Worm (Caenorhabditis elegans) whole organism, young adult: Measurements from ENCODE around the gene C23H5.12.

ENCODE experiments used
- C06A6.2 ChIP-seq: fragments of 200-800 bp; sonication (Bioruptor generic); conservative IDR thresholded peaks from 2 replicates; pipeline ENCODE4 v1.3.6; 2022; ENCODE audit warnings: missing genetic modification characterization, missing compliant biosample characterization
- C17E4.6 ChIP-seq: fragments of 200-800 bp; sonication (Bioruptor generic); IDR thresholded peaks from 2 replicates; pipeline ENCODE4 v1.3.6; 2022; ENCODE audit warnings: missing genetic modification reagents, missing genetic modification characterization, missing compliant biosample characterization
- F10E7.11 ChIP-seq: sonication (generic microtip); optimal IDR thresholded peaks from 2 replicates; lab custom pipeline; 2017; ENCODE audit warnings: mild to moderate bottlenecking, missing genetic modification characterization, moderate library complexity, missing compliant biosample characterization
- F23B12.7 ChIP-seq: sonication (generic microtip); optimal IDR thresholded peaks from 2 replicates; lab custom pipeline; 2017; ENCODE audit warnings: missing genetic modification characterization, mild to moderate bottlenecking, missing compliant biosample characterization, antibody characterized with exemption, moderate library complexity; ENCODE audit not compliant: insufficient read depth
- F57A8.1 ChIP-seq: fragments of 200-800 bp; sonication (Bioruptor generic); optimal IDR thresholded peaks from 2 replicates; lab custom pipeline; 2018; ENCODE audit warnings: mild to moderate bottlenecking, missing genetic modification characterization, moderate library complexity, missing compliant biosample characterization
- Y53F4B.3 ChIP-seq: fragments of 200-800 bp; sonication (Bioruptor generic); IDR thresholded peaks from 2 replicates; pipeline ENCODE4 v1.3.6; 2022; ENCODE audit warnings: missing genetic modification reagents, missing genetic modification characterization, missing compliant biosample characterization
- Y67H2A.10 ChIP-seq: fragments of 200-800 bp; sonication (Bioruptor generic); conservative IDR thresholded peaks from 2 replicates; pipeline ENCODE4 v1.3.6; 2022; ENCODE audit warnings: missing genetic modification reagents, missing genetic modification characterization, missing compliant biosample characterization
- ama-1 ChIP-seq, 3 experiments: fragments of 150-350 bp in 1 of 3; sonication (generic microtip) in 2 of 3; optimal IDR thresholded peaks; 2 replicates each; lab custom pipeline; 2014 to 2018; ENCODE audit warnings: missing biosample characterization in 2 of 3, missing genetic modification characterization in 2 of 3, missing genetic modification reagents in 2 of 3
- aptf-2 ChIP-seq: fragments of 200-800 bp; sonication (Bioruptor generic); conservative IDR thresholded peaks from 2 replicates; pipeline ENCODE4 v1.3.6; 2022; ENCODE audit warnings: missing genetic modification reagents, missing genetic modification characterization, missing compliant biosample characterization
- atf-7 ChIP-seq: sonication (generic microtip); optimal IDR thresholded peaks from 2 replicates; lab custom pipeline; 2017; ENCODE audit warnings: mild to moderate bottlenecking, missing genetic modification characterization, missing compliant biosample characterization
- attf-5 ChIP-seq: fragments of 200-800 bp; sonication (Bioruptor generic); optimal IDR thresholded peaks from 2 replicates; lab custom pipeline; 2018; ENCODE audit warnings: mild to moderate bottlenecking, missing genetic modification characterization, missing compliant biosample characterization
- bed-1 ChIP-seq: fragments of 200-800 bp; sonication (Bioruptor generic); IDR thresholded peaks from 2 replicates; pipeline ENCODE4 v1.3.6; 2022; ENCODE audit warnings: missing genetic modification reagents, missing genetic modification characterization, missing compliant biosample characterization
- cebp-1 ChIP-seq, 2 experiments: fragments of 200-800 bp in 1 of 2; sonication (Bioruptor generic) in 1 of 2; sonication (generic microtip) in 1 of 2; IDR thresholded peaks in 1 of 2; optimal IDR thresholded peaks in 1 of 2; 2 replicates each; pipeline versions ENCODE4 v1.3.6 to Lab custom; 2017 to 2022; ENCODE audit warnings: missing compliant biosample characterization in 2 of 2, missing genetic modification characterization in 2 of 2, mild to moderate bottlenecking in 1 of 2, missing genetic modification reagents in 1 of 2, moderate library complexity in 1 of 2
- cebp-2 ChIP-seq: fragments of 200-800 bp; sonication (Bioruptor generic); IDR thresholded peaks from 2 replicates; pipeline ENCODE4 v1.3.6; 2022; ENCODE audit warnings: missing genetic modification characterization, missing compliant biosample characterization
- ceh-100 ChIP-seq: fragments of 200-800 bp; sonication (Bioruptor generic); IDR thresholded peaks from 2 replicates; pipeline ENCODE4 v1.3.6; 2022; ENCODE audit warnings: missing genetic modification reagents, missing genetic modification characterization, missing compliant biosample characterization
- dox-1 ChIP-seq: fragments of 200-800 bp; sonication (Bioruptor generic); IDR thresholded peaks from 2 replicates; pipeline ENCODE4 v1.3.6; 2022; ENCODE audit warnings: missing genetic modification reagents, missing genetic modification characterization, missing compliant biosample characterization
- egl-18 ChIP-seq: fragments of 200-800 bp; sonication (Bioruptor generic); IDR thresholded peaks from 2 replicates; pipeline ENCODE4 v1.3.6; 2022; ENCODE audit warnings: missing genetic modification reagents, missing genetic modification characterization, missing compliant biosample characterization
- egl-44 ChIP-seq: fragments of 200-800 bp; sonication (Bioruptor generic); IDR thresholded peaks from 2 replicates; pipeline ENCODE4 v1.3.6; 2022; ENCODE audit warnings: missing genetic modification reagents, missing genetic modification characterization, missing compliant biosample characterization
- ekl-4 ChIP-seq: fragments of 200-800 bp; sonication (Bioruptor generic); IDR thresholded peaks from 2 replicates; pipeline ENCODE4 v1.3.6; 2022; ENCODE audit warnings: missing genetic modification reagents, missing genetic modification characterization, missing compliant biosample characterization
- ets-4 ChIP-seq: fragments of 200-800 bp; sonication (Bioruptor generic); optimal IDR thresholded peaks from 2 replicates; lab custom pipeline; 2018; ENCODE audit warnings: mild to moderate bottlenecking, missing genetic modification characterization, missing compliant biosample characterization
- lag-1 ChIP-seq: fragments of 200-800 bp; sonication (Bioruptor generic); IDR thresholded peaks from 2 replicates; pipeline ENCODE4 v1.3.6; 2022; ENCODE audit warnings: missing genetic modification reagents, missing genetic modification characterization, missing compliant biosample characterization
- lsl-1 ChIP-seq: fragments of 200-800 bp; sonication (Bioruptor generic); optimal IDR thresholded peaks from 2 replicates; lab custom pipeline; 2018; ENCODE audit warnings: mild to moderate bottlenecking, missing genetic modification characterization, moderate library complexity, missing compliant biosample characterization
- madf-3 ChIP-seq: fragments of 200-800 bp; sonication (Bioruptor generic); IDR thresholded peaks from 2 replicates; pipeline ENCODE4 v1.3.6; 2022; ENCODE audit warnings: missing genetic modification reagents, missing genetic modification characterization, missing compliant biosample characterization
- nhr-120 ChIP-seq: fragments of 200-800 bp; sonication (Bioruptor generic); IDR thresholded peaks from 2 replicates; pipeline ENCODE4 v1.3.6; 2022; ENCODE audit warnings: missing genetic modification characterization, missing compliant biosample characterization
- rec-8 ChIP-seq, 2 experiments: sonication (generic microtip); optimal IDR thresholded peaks; 2 replicates each; lab custom pipeline; 2016; ENCODE audit warnings: mild to moderate bottlenecking in 2 of 2, missing genetic modification characterization in 2 of 2, missing genetic modification reagents in 2 of 2, missing genotype in 2 of 2, missing biosample characterization in 1 of 2, missing compliant biosample characterization in 1 of 2, moderate library complexity in 1 of 2
- snpc-1.1 ChIP-seq: sonication (generic microtip); optimal IDR thresholded peaks from 2 replicates; lab custom pipeline; 2017; ENCODE audit warnings: missing genetic modification characterization, mild to moderate bottlenecking, missing compliant biosample characterization, antibody characterized with exemption, moderate library complexity, missing genotype, missing genetic modification reagents; ENCODE audit not compliant: insufficient read depth
- snpc-1.3 ChIP-seq: sonication (generic microtip); optimal IDR thresholded peaks from 2 replicates; lab custom pipeline; 2017; ENCODE audit warnings: missing genetic modification characterization, mild to moderate bottlenecking, missing compliant biosample characterization, antibody characterized with exemption, moderate library complexity, missing genotype, missing genetic modification reagents; ENCODE audit not compliant: insufficient read depth
- snpc-3.4 ChIP-seq: sonication (generic microtip); optimal IDR thresholded peaks from 2 replicates; lab custom pipeline; 2017; ENCODE audit warnings: missing genetic modification characterization, mild to moderate bottlenecking, missing compliant biosample characterization, antibody characterized with exemption, moderate library complexity, missing genotype, missing genetic modification reagents
- snpc-4 ChIP-seq, 5 experiments: fragments of 150-350 bp in 1 of 5; sonication (generic microtip) in 4 of 5; optimal IDR thresholded peaks; 2 replicates each; lab custom pipeline; 2014 to 2018; ENCODE audit warnings: missing genetic modification characterization in 5 of 5, missing biosample characterization in 3 of 5, antibody characterized with exemption in 2 of 5, mild to moderate bottlenecking in 2 of 5, missing compliant biosample characterization in 2 of 5, missing genotype in 2 of 5, moderate library complexity in 2 of 5, missing genetic modification reagents in 1 of 5
- somi-1 ChIP-seq: fragments of 200-800 bp; sonication (Bioruptor generic); optimal IDR thresholded peaks from 2 replicates; lab custom pipeline; 2018; ENCODE audit warnings: mild to moderate bottlenecking, missing genetic modification characterization, missing compliant biosample characterization
- tbx-9 ChIP-seq: sonication (generic microtip); optimal IDR thresholded peaks from 2 replicates; lab custom pipeline; 2016; ENCODE audit warnings: borderline replicate concordance, missing genetic modification characterization, inconsistent platforms, missing compliant biosample characterization
- tlf-1 ChIP-seq: fragments of 200-800 bp; sonication (Bioruptor generic); optimal IDR thresholded peaks from 2 replicates; lab custom pipeline; 2018; ENCODE audit warnings: mild to moderate bottlenecking, missing genetic modification characterization, missing compliant biosample characterization
- ztf-18 ChIP-seq: sonication (generic microtip); optimal IDR thresholded peaks from 2 replicates; lab custom pipeline; 2016; ENCODE audit warnings: missing genotype, mild to moderate bottlenecking, missing genetic modification characterization, missing compliant biosample characterization

The C23H5.12 gene

ce11 chrIV:2149247-2149756 is 16.0 kb downstream of the C23H5.12 start, which contains the start of gene C54E4.5:
C54E4.5 (minus strand) TSS chrIV:2149297.
- TF ChIP-seq snpc-1.3 (tag; lab: Kevin White, UChicago) = no peak
- peak; percentile 49; the same call in 1 of the 2 replicates for TF ChIP-seq cebp-1 (GFP tag; IDR thresholded peaks at IDR 0.05; lab: Robert Waterston, UW)
- peak; percentile 84 for TF ChIP-seq cebp-1 (tag; optimal IDR thresholded peaks at IDR 0.05; lab: Kevin White, UChicago)
- no peak for TF ChIP-seq ama-1 (optimal IDR thresholded peaks at IDR 0.05; lab: Kevin White, UChicago)
- no peak for TF ChIP-seq ama-1 (GFP tag; optimal IDR thresholded peaks at IDR 0.05; lab: Kevin White, UChicago)

- no peak for TF ChIP-seq tbx-9 (tag; lab: Kevin White, UChicago)
- TF ChIP-seq F10E7.11 (tag; lab: Kevin White, UChicago) = no peak
- TF ChIP-seq ama-1 (optimal IDR thresholded peaks at IDR 0.05; lab: Kevin White, UChicago) = no peak
- no peak for TF ChIP-seq ama-1 (GFP tag; optimal IDR thresholded peaks at IDR 0.05; lab: Kevin White, UChicago)
- TF ChIP-seq aptf-2 (GFP tag; lab: Robert Waterston, UW) = no peak
- TF ChIP-seq C06A6.2 (GFP tag; lab: Robert Waterston, UW) = no peak
- TF ChIP-seq F57A8.1 (GFP tag; lab: Kevin White, UChicago) = no peak
- TF ChIP-seq attf-5 = no peak
- no peak for TF ChIP-seq Y67H2A.10 (GFP tag; lab: Robert Waterston, UW)
- no peak for TF ChIP-seq lsl-1 (GFP tag; lab: Kevin White, UChicago)
- TF ChIP-seq ceh-100 (GFP tag; lab: Robert Waterston, UW) = no peak
- TF ChIP-seq snpc-1.1 (tag; lab: Kevin White, UChicago) = no peak
- TF ChIP-seq madf-3 (GFP tag; lab: Robert Waterston, UW) = no peak
- TF ChIP-seq egl-18 (GFP tag; lab: Robert Waterston, UW) = no peak
- TF ChIP-seq, all 124 proteins: peak for 0
These were observed 23.0 kb downstream of the C23H5.12 start for ce11 chrIV:2156239-2156638.

DNA sequence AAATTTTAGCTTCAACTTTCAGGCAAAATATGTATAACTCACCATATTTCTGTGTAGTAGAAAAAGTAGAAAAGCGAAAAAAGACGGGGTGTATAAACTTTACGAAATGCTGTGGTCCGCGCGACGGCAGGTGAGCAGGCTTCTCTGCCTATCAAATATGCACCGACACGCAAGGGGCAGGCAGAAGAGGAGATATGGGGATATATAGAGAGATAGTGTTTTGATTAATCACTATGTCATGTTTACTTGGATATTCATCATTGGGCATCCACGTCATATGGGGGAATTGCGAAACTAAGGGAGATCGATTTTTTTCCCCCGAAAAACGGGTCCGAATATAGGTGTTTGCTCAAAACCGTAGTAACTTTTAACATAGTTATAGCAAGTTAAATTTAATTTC is 25.8 kb downstream of the C23H5.12 start, which contains the start of gene gcy-37:
gcy-37 (minus strand) TSS at position 101 of the 400 bp plus-strand sequence.
- TF ChIP-seq ama-1 (optimal IDR thresholded peaks at IDR 0.05; lab: Kevin White, UChicago) = no peak
- TF ChIP-seq ama-1 (GFP tag; optimal IDR thresholded peaks at IDR 0.05; lab: Kevin White, UChicago) = no peak
- TF ChIP-seq lag-1 (GFP tag; lab: Robert Waterston, UW) = no peak
- no peak for TF ChIP-seq somi-1 (GFP tag; lab: Kevin White, UChicago)
- TF ChIP-seq Y53F4B.3 (GFP tag; lab: Robert Waterston, UW) = no peak
- TF ChIP-seq F57A8.1 (GFP tag; lab: Kevin White, UChicago) = no peak
- TF ChIP-seq bed-1 (GFP tag; lab: Robert Waterston, UW) = no peak
- no peak for TF ChIP-seq egl-44 (GFP tag; lab: Robert Waterston, UW)
- no peak for TF ChIP-seq snpc-3.4
- TF ChIP-seq ekl-4 (GFP tag; lab: Robert Waterston, UW) = no peak
- TF ChIP-seq F23B12.7 (tag; lab: Kevin White, UChicago) = no peak
- TF ChIP-seq dox-1 (GFP tag; lab: Robert Waterston, UW) = no peak
- TF ChIP-seq tlf-1 (GFP tag; lab: Kevin White, UChicago) = no peak
- no peak for TF ChIP-seq rec-8 (tag; optimal IDR thresholded peaks at IDR 0.05; lab: Kevin White, UChicago)
- no peak for TF ChIP-seq atf-7 (tag; lab: Kevin White, UChicago)
- no peak for TF ChIP-seq ets-4 (GFP tag; lab: Kevin White, UChicago)
- TF ChIP-seq ztf-18 (tag; lab: Kevin White, UChicago) = no peak
- no peak for TF ChIP-seq C17E4.6 (GFP tag; lab: Robert Waterston, UW)
- no peak for TF ChIP-seq cebp-2 (GFP tag; lab: Robert Waterston, UW)
- TF ChIP-seq nhr-120 (GFP tag; lab: Robert Waterston, UW) = no peak
- no peak for TF ChIP-seq snpc-4 (GFP tag; optimal IDR thresholded peaks at IDR 0.05; lab: Kevin White, UChicago)
- no peak for TF ChIP-seq snpc-4 (tag; optimal IDR thresholded peaks at IDR 0.05; lab: Kevin White, UChicago)
